Worm (Caenorhabditis elegans) whole organism, midembryonic: ENCODE results near the gene F59A1.16.

Experiments used
- T22C8.4 ChIP-seq: fragments of 200-800 bp; sonication (Bioruptor generic); IDR thresholded peaks from 2 replicates; pipeline ENCODE4 v1.3.6; 2022; ENCODE audit warnings: missing genetic modification characterization, missing compliant biosample characterization
- cog-1 ChIP-seq: sonication (generic microtip); optimal IDR thresholded peaks from 2 replicates; lab custom pipeline; 2016; ENCODE audit warnings: missing genetic modification characterization, missing compliant biosample characterization
- flt-1 ChIP-seq: fragments of 200-800 bp; sonication (Bioruptor generic); IDR thresholded peaks from 2 replicates; pipeline ENCODE4 v1.3.6; 2022; ENCODE audit warnings: missing genetic modification characterization, missing compliant biosample characterization
- med-1 ChIP-seq: sonication (generic microtip); optimal IDR thresholded peaks from 2 replicates; lab custom pipeline; 2017; ENCODE audit warnings: missing genetic modification characterization, mild to moderate bottlenecking, missing compliant biosample characterization, antibody characterized with exemption, missing genetic modification reagents; ENCODE audit not compliant: insufficient read depth
- ref-1 ChIP-seq: fragments of 200-800 bp; sonication (Bioruptor generic); conservative IDR thresholded peaks from 2 replicates; pipeline ENCODE4 v1.3.6; 2022; ENCODE audit warnings: missing genetic modification reagents, missing genetic modification characterization, missing compliant biosample characterization
- tab-1 ChIP-seq: fragments of 200-800 bp; sonication (Bioruptor generic); IDR thresholded peaks from 2 replicates; pipeline ENCODE4 v1.3.6; 2022; ENCODE audit warnings: missing genetic modification characterization, missing compliant biosample characterization
- ztf-23 ChIP-seq: fragments of 200-800 bp; sonication (Bioruptor generic); IDR thresholded peaks from 2 replicates; pipeline ENCODE4 v1.3.6; 2022; ENCODE audit warnings: missing genetic modification reagents, missing genetic modification characterization, missing compliant biosample characterization
- ztf-29 ChIP-seq: fragments of 200-800 bp; sonication (Bioruptor generic); IDR thresholded peaks from 2 replicates; pipeline ENCODE4 v1.3.6; 2022; ENCODE audit warnings: missing genetic modification reagents, missing genetic modification characterization, missing compliant biosample characterization

ce11 chrV:17721709-17722108, 37.0 kb upstream of the F59A1.16 start:
- TF ChIP-seq ref-1 (GFP tag; lab: Robert Waterston, UW) (no peak), flt-1 (GFP tag; lab: Robert Waterston, UW) (no peak), tab-1 (GFP tag; lab: Robert Waterston, UW) (no peak), ztf-29 (no peak), ztf-23 (no peak), T22C8.4 (GFP tag; lab: Robert Waterston, UW) (no peak), cog-1 (tag; lab: Kevin White, UChicago) (no peak), med-1 (no peak)
